Worm (Caenorhabditis elegans) whole organism, young adult: ENCODE measurements around the gene str-182.

Experiments used
- B0336.3 ChIP-seq: fragments of 200-800 bp; sonication (Bioruptor generic); IDR thresholded peaks from 2 replicates; pipeline ENCODE4 v1.3.6; 2022; ENCODE audit warnings: missing genetic modification characterization, missing compliant biosample characterization
- F52B5.7 ChIP-seq: sonication (generic microtip); optimal IDR thresholded peaks from 2 replicates; lab custom pipeline; 2016; ENCODE audit warnings: mild to moderate bottlenecking, missing genetic modification characterization, missing compliant biosample characterization
- aptf-2 ChIP-seq: fragments of 200-800 bp; sonication (Bioruptor generic); conservative IDR thresholded peaks from 2 replicates; pipeline ENCODE4 v1.3.6; 2022; ENCODE audit warnings: missing genetic modification reagents, missing genetic modification characterization, missing compliant biosample characterization
- aptf-3 ChIP-seq: fragments of 200-800 bp; sonication (Bioruptor generic); IDR thresholded peaks from 2 replicates; pipeline ENCODE4 v1.3.6; 2022; ENCODE audit warnings: missing genetic modification characterization, missing compliant biosample characterization
- ekl-4 ChIP-seq: fragments of 200-800 bp; sonication (Bioruptor generic); IDR thresholded peaks from 2 replicates; pipeline ENCODE4 v1.3.6; 2022; ENCODE audit warnings: missing genetic modification reagents, missing genetic modification characterization, missing compliant biosample characterization
- nfya-1 ChIP-seq: sonication (generic microtip); optimal IDR thresholded peaks from 2 replicates; lab custom pipeline; 2017; ENCODE audit warnings: antibody characterized with exemption, missing compliant biosample characterization, missing genetic modification characterization, borderline replicate concordance; ENCODE audit not compliant: insufficient read depth
- pha-4 ChIP-seq: fragments of 150-350 bp; sonication (generic microtip); optimal IDR thresholded peaks from 2 replicates; lab custom pipeline; 2014; ENCODE audit warnings: missing biosample characterization, missing genetic modification reagents, missing genetic modification characterization
- snpc-4 ChIP-seq, 5 experiments: fragments of 150-350 bp in 1 of 5; sonication (generic microtip) in 4 of 5; optimal IDR thresholded peaks; 2 replicates each; lab custom pipeline; 2014 to 2018; ENCODE audit warnings: missing genetic modification characterization in 5 of 5, missing biosample characterization in 3 of 5, antibody characterized with exemption in 2 of 5, mild to moderate bottlenecking in 2 of 5, missing compliant biosample characterization in 2 of 5, missing genotype in 2 of 5, moderate library complexity in 2 of 5, missing genetic modification reagents in 1 of 5
- unc-130 ChIP-seq: sonication (generic microtip); optimal IDR thresholded peaks from 2 replicates; lab custom pipeline; 2016; ENCODE audit warnings: missing genetic modification reagents, missing genetic modification characterization, missing compliant biosample characterization
- unc-62 ChIP-seq: fragments of 150-350 bp; optimal IDR thresholded peaks from 2 replicates; lab custom pipeline; 2014; ENCODE audit warnings: missing biosample characterization, missing genetic modification reagents, missing genetic modification characterization

DNA sequence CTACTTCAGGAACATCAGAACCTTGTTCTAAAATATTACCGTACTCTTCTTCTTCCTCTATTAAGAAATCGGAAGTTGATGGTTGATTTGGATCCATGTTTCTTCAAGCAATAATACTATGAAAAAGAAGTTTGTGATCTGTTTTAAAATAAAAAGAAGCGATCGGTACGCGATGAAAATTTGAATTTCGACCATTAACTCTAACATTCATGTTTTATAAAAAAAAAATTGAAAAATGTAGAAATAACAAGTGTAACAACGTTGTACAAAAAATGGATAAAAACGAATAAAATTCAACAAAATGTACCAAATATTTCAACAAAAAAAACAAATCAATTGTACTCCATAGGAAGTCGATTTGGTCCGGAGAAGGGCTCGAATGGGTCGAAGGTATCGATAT, 23.0 kb downstream of the str-182 start, which contains the start of gene tftc-3:
- TF ChIP-seq ekl-4 (GFP tag; lab: Robert Waterston, UW): no peak
- no peak for TF ChIP-seq nfya-1
- no peak for TF ChIP-seq unc-130 (GFP tag; lab: Kevin White, UChicago)
- TF ChIP-seq aptf-3: no peak
- TF ChIP-seq B0336.3 (GFP tag; lab: Robert Waterston, UW): no peak
- TF ChIP-seq F52B5.7 (tag; lab: Kevin White, UChicago): no peak
- no peak for TF ChIP-seq snpc-4 (GFP tag; optimal IDR thresholded peaks at IDR 0.05; lab: Kevin White, UChicago)
- TF ChIP-seq snpc-4 (tag; optimal IDR thresholded peaks at IDR 0.05; lab: Kevin White, UChicago): no peak
- TF ChIP-seq unc-62 (GFP tag; lab: Kevin White, UChicago): no peak
- no peak for TF ChIP-seq aptf-2
- TF ChIP-seq pha-4 (tag; lab: Kevin White, UChicago): no peak
